Fruit fly (Drosophila melanogaster) whole organism, embryonic: ENCODE measurements around the gene CG7408.

ENCODE experiments used
- Atf6 ChIP-seq: fragments of 200-800 bp; sonication (Bioruptor generic); IDR thresholded peaks from 2 replicates; pipeline ENCODE4 v1.3.6; 2022; ENCODE audit warnings: missing biosample characterization, missing genetic modification characterization
- BEAF-32 ChIP-seq: fragments of 200-800 bp; sonication (Bioruptor generic); optimal IDR thresholded peaks from 3 replicates; lab custom pipeline; 2017; ENCODE audit warnings: missing biosample characterization, missing genetic modification characterization, mild to moderate bottlenecking, moderate library complexity, missing genetic modification reagents
- BtbVII ChIP-seq: fragments of 200-800 bp; sonication (Bioruptor generic); optimal IDR thresholded peaks from 3 replicates; lab custom pipeline; 2017; ENCODE audit warnings: missing biosample characterization, mild to moderate bottlenecking, missing genetic modification characterization
- CG1024 ChIP-seq: fragments of 200-800 bp; sonication (Bioruptor generic); IDR thresholded peaks from 2 replicates; pipeline ENCODE4 v1.3.6; 2022; ENCODE audit warnings: missing biosample characterization, missing genetic modification characterization
- CG10267 ChIP-seq: fragments of 200-800 bp; sonication (Bioruptor generic); optimal IDR thresholded peaks from 2 replicates; lab custom pipeline; 2018; ENCODE audit warnings: missing biosample characterization, mild to moderate bottlenecking, missing genetic modification characterization, moderate library complexity
- CG10543 ChIP-seq: fragments of 200-800 bp; sonication (Bioruptor generic); optimal IDR thresholded peaks from 3 replicates; lab custom pipeline; 2017; ENCODE audit warnings: missing biosample characterization, mild to moderate bottlenecking, missing genetic modification characterization, moderate library complexity
- CG12299 ChIP-seq: fragments of 200-800 bp; sonication (Bioruptor generic); optimal IDR thresholded peaks from 2 replicates; lab custom pipeline; 2018; ENCODE audit warnings: missing biosample characterization, mild to moderate bottlenecking, missing genetic modification characterization
- CG1233 ChIP-seq: fragments of 200-800 bp; sonication (Bioruptor generic); optimal IDR thresholded peaks from 4 replicates; lab custom pipeline; 2018; ENCODE audit warnings: missing biosample characterization, mild to moderate bottlenecking, missing genetic modification characterization
- CG12659 ChIP-seq: fragments of 200-800 bp; sonication (Bioruptor generic); optimal IDR thresholded peaks from 3 replicates; lab custom pipeline; 2017; ENCODE audit warnings: mild to moderate bottlenecking, missing biosample characterization, missing genetic modification reagents, missing genetic modification characterization
- CG15514 ChIP-seq: fragments of 200-800 bp; sonication (Bioruptor generic); optimal IDR thresholded peaks from 3 replicates; lab custom pipeline; 2017; ENCODE audit warnings: missing biosample characterization, missing genetic modification characterization, mild to moderate bottlenecking, moderate library complexity, missing genetic modification reagents
- CG16779 ChIP-seq: fragments of 200-800 bp; sonication (Bioruptor generic); IDR thresholded peaks from 2 replicates; pipeline ENCODE4 v1.3.6; 2022; ENCODE audit warnings: missing biosample characterization, missing genetic modification characterization
- CG34376 ChIP-seq: fragments of 200-800 bp; sonication (Bioruptor generic); optimal IDR thresholded peaks from 2 replicates; lab custom pipeline; 2018; ENCODE audit warnings: missing biosample characterization, mild to moderate bottlenecking, missing genetic modification characterization
- D19A ChIP-seq: fragments of 200-800 bp; optimal IDR thresholded peaks from 3 replicates; lab custom pipeline; 2019; ENCODE audit warnings: missing biosample characterization, mild to moderate bottlenecking, missing genetic modification characterization, moderate library complexity
- Dek ChIP-seq: fragments of 200-800 bp; sonication (Bioruptor generic); optimal IDR thresholded peaks from 3 replicates; lab custom pipeline; 2019; ENCODE audit warnings: missing biosample characterization, mild to moderate bottlenecking, missing genetic modification characterization, moderate library complexity
- GATAe ChIP-seq: fragments of 200-800 bp; sonication (Bioruptor generic); conservative IDR thresholded peaks from 2 replicates; pipeline ENCODE4 v1.3.6; 2022; ENCODE audit warnings: missing biosample characterization, missing genetic modification characterization
- Hey ChIP-seq: fragments of 200-800 bp; sonication (Bioruptor generic); optimal IDR thresholded peaks from 3 replicates; lab custom pipeline; 2018; ENCODE audit warnings: missing biosample characterization, mild to moderate bottlenecking, missing genetic modification characterization
- Hr51 ChIP-seq, 2 experiments: fragments of 200-800 bp; sonication (Bioruptor generic); optimal IDR thresholded peaks; 2 replicates in 1 of 2; 3 replicates in 1 of 2; lab custom pipeline; 2016 to 2018; ENCODE audit warnings: missing biosample characterization in 2 of 2, missing genetic modification characterization in 2 of 2, mild to moderate bottlenecking in 1 of 2, moderate library complexity in 1 of 2
- MTF-1 ChIP-seq: fragments of 200-800 bp; sonication (Bioruptor generic); optimal IDR thresholded peaks from 2 replicates; lab custom pipeline; 2018; ENCODE audit warnings: missing biosample characterization, mild to moderate bottlenecking, missing genetic modification characterization, borderline replicate concordance
- Oaz ChIP-seq: fragments of 200-800 bp; sonication (Bioruptor generic); IDR thresholded peaks from 2 replicates; pipeline ENCODE4 v1.3.6; 2022; ENCODE audit warnings: missing biosample characterization, missing genetic modification characterization
- Pdp1 ChIP-seq, 2 experiments: fragments of 200-800 bp; sonication (Bioruptor generic); optimal IDR thresholded peaks; 3 replicates each; lab custom pipeline; 2016; ENCODE audit warnings: missing biosample characterization in 2 of 2, missing genetic modification characterization in 2 of 2, mild to moderate bottlenecking in 1 of 2, moderate library complexity in 1 of 2
- Ptx1 ChIP-seq: fragments of 200-800 bp; sonication (Bioruptor generic); IDR thresholded peaks from 2 replicates; pipeline ENCODE4 v1.3.6; 2022; ENCODE audit warnings: missing biosample characterization, missing genetic modification characterization
- Sry-δ ChIP-seq: fragments of 200-800 bp; sonication (Bioruptor generic); optimal IDR thresholded peaks from 2 replicates; lab custom pipeline; 2016; ENCODE audit warnings: missing biosample characterization, missing genetic modification characterization
- Usf ChIP-seq: fragments of 200-800 bp; sonication (Bioruptor generic); optimal IDR thresholded peaks from 2 replicates; lab custom pipeline; 2017; ENCODE audit warnings: missing genotype, missing biosample characterization, missing genetic modification characterization
- al ChIP-seq: fragments of 200-800 bp; sonication (Bioruptor generic); IDR thresholded peaks from 2 replicates; pipeline ENCODE4 v1.3.6; 2022; ENCODE audit warnings: missing biosample characterization, missing genetic modification characterization
- ase ChIP-seq: fragments of 200-800 bp; sonication (Bioruptor generic); IDR thresholded peaks from 3 replicates; pipeline ENCODE4 v1.3.6; 2022; ENCODE audit warnings: missing biosample characterization, missing genetic modification characterization
- chinmo ChIP-seq: fragments of 200-800 bp; sonication (Bioruptor generic); IDR thresholded peaks from 4 replicates; pipeline ENCODE4 v1.3.6; 2022; ENCODE audit warnings: missing biosample characterization, missing genetic modification characterization; ENCODE audit not compliant: partially characterized antibody
- cwo ChIP-seq: fragments of 200-800 bp; sonication (Bioruptor generic); optimal IDR thresholded peaks from 3 replicates; lab custom pipeline; 2017; ENCODE audit warnings: missing biosample characterization, missing genetic modification characterization, mild to moderate bottlenecking, moderate library complexity, missing genetic modification reagents
- dati ChIP-seq: fragments of 200-800 bp; sonication (Bioruptor generic); IDR thresholded peaks from 2 replicates; pipeline ENCODE4 v1.3.6; 2022; ENCODE audit warnings: missing biosample characterization, missing genetic modification characterization
- disco-r ChIP-seq: fragments of 200-800 bp; sonication (Bioruptor generic); optimal IDR thresholded peaks from 2 replicates; lab custom pipeline; 2016; ENCODE audit warnings: missing biosample characterization, missing genetic modification characterization
- eve ChIP-seq, 2 experiments: fragments of >200 bp; optimal IDR thresholded peaks; 2 replicates each; lab custom pipeline; 2017; ENCODE audit warnings: missing biosample characterization in 2 of 2, missing genetic modification characterization in 2 of 2
- ewg ChIP-seq: fragments of 200-800 bp; sonication (Bioruptor generic); optimal IDR thresholded peaks from 3 replicates; lab custom pipeline; 2017; ENCODE audit warnings: mild to moderate bottlenecking, missing biosample characterization, missing genetic modification reagents, missing genetic modification characterization
- exex ChIP-seq: fragments of 200-800 bp; sonication (Bioruptor generic); optimal IDR thresholded peaks from 4 replicates; lab custom pipeline; 2018; ENCODE audit warnings: missing biosample characterization, mild to moderate bottlenecking, missing genetic modification characterization, moderate library complexity
- gro ChIP-seq: fragments of 200-800 bp; sonication (Bioruptor generic); optimal IDR thresholded peaks from 2 replicates; lab custom pipeline; 2016; ENCODE audit warnings: missing biosample characterization, missing genetic modification characterization
- mirr ChIP-seq: fragments of 200-800 bp; sonication (Bioruptor generic); optimal IDR thresholded peaks from 3 replicates; lab custom pipeline; 2018; ENCODE audit warnings: missing biosample characterization, mild to moderate bottlenecking, missing genetic modification characterization
- nerfin-1 ChIP-seq: fragments of 200-800 bp; sonication (Bioruptor generic); optimal IDR thresholded peaks from 3 replicates; lab custom pipeline; 2019; ENCODE audit warnings: missing biosample characterization, mild to moderate bottlenecking, missing genetic modification characterization, moderate library complexity
- pan ChIP-seq, 4 experiments: fragments of >200 bp in 3 of 4; fragments of 200-800 bp in 1 of 4; sonication (Bioruptor generic) in 1 of 4; optimal IDR thresholded peaks in 3 of 4; IDR thresholded peaks in 1 of 4; 2 replicates each; pipeline versions ENCODE4 v1.3.6 to Lab custom; 2017 to 2022; ENCODE audit warnings: missing biosample characterization in 2 of 4, missing genetic modification characterization in 2 of 4, mixed read lengths in 1 of 4
- phol ChIP-seq: fragments of 200-800 bp; sonication (Bioruptor generic); optimal IDR thresholded peaks from 3 replicates; lab custom pipeline; 2018; ENCODE audit warnings: missing biosample characterization, mild to moderate bottlenecking, missing genetic modification characterization, moderate library complexity
- pita ChIP-seq: fragments of 200-800 bp; sonication (Bioruptor generic); optimal IDR thresholded peaks from 2 replicates; lab custom pipeline; 2017; ENCODE audit warnings: missing biosample characterization, mild to moderate bottlenecking, missing genetic modification characterization
- sd ChIP-seq: fragments of 200-800 bp; sonication (Bioruptor generic); optimal IDR thresholded peaks from 3 replicates; lab custom pipeline; 2018; ENCODE audit warnings: missing biosample characterization, mild to moderate bottlenecking, missing genetic modification characterization, moderate library complexity
- sens ChIP-seq: fragments of 200-800 bp; sonication (Bioruptor generic); peaks from one replicate; lab custom pipeline; 2016; ENCODE audit warnings: missing biosample characterization, missing genetic modification characterization
- sqz ChIP-seq: fragments of 200-800 bp; sonication (Bioruptor generic); optimal IDR thresholded peaks from 3 replicates; lab custom pipeline; 2018; ENCODE audit warnings: missing biosample characterization, mild to moderate bottlenecking, missing genetic modification characterization
- tio ChIP-seq: fragments of 200-800 bp; sonication (Bioruptor generic); optimal IDR thresholded peaks from 2 replicates; lab custom pipeline; 2017; ENCODE audit warnings: missing biosample characterization, missing genetic modification characterization, inconsistent platforms
- vnd ChIP-seq: fragments of 200-800 bp; sonication (Bioruptor generic); IDR thresholded peaks from 3 replicates; pipeline ENCODE4 v1.3.6; 2022; ENCODE audit warnings: missing biosample characterization, missing genetic modification characterization; ENCODE audit not compliant: partially characterized antibody
- wdn ChIP-seq: fragments of 200-800 bp; sonication (Bioruptor generic); IDR thresholded peaks from 2 replicates; pipeline ENCODE4 v1.3.6; 2022; ENCODE audit warnings: missing biosample characterization, missing genetic modification characterization
- wek ChIP-seq: fragments of 200-800 bp; sonication (Bioruptor generic); optimal IDR thresholded peaks from 3 replicates; lab custom pipeline; 2018; ENCODE audit warnings: missing biosample characterization, mild to moderate bottlenecking, missing genetic modification characterization, moderate library complexity
- zfh1 ChIP-seq: fragments of 200-800 bp; sonication (Bioruptor generic); IDR thresholded peaks from 3 replicates; pipeline ENCODE4 v1.3.6; 2022; ENCODE audit warnings: missing biosample characterization, missing genetic modification characterization

Gene CG7408

dm6 chr3L:17912448-17912847, 33.6 kb downstream of the CG7408 start, which contains the start of gene CG5290 (continued):
- TF ChIP-seq CG10267 (tag; lab: Kevin White, UChicago) (peak; percentile 95), Hey (tag; lab: Kevin White, UChicago) (no peak), D19A (tag; lab: Kevin White, UChicago) (no peak), BtbVII (GFP tag; lab: Kevin White, UChicago) (no peak), Dek (no peak), Sry-δ (GFP tag; lab: Kevin White, UChicago) (peak; percentile 91), phol (tag; lab: Kevin White, UChicago) (peak; percentile 33), Oaz (GFP tag; lab: Robert Waterston, UW) (no peak), ase (no peak), ewg (GFP tag; lab: Kevin White, UChicago) (no peak), sqz (GFP tag; lab: Kevin White, UChicago) (no peak), CG1024 (GFP tag; lab: Robert Waterston, UW) (no peak), CG16779 (GFP tag; lab: Robert Waterston, UW) (no peak), CG12659 (peak; percentile 46), Hr51 (GFP tag; optimal IDR thresholded peaks at IDR 0.05; lab: Kevin White, UChicago) (peak in 1 of 2 experiments; percentile 0), eve (GFP tag; optimal IDR thresholded peaks at IDR 0.05; lab: Kevin White, UChicago) (peak in 1 of 2 experiments; percentile 33), dati (GFP tag; lab: Robert Waterston, UW) (no peak)

dm6 chr3L:17912972-17913763, 34.3 kb downstream of the CG7408 start:
- TF ChIP-seq CG15514 (GFP tag; lab: Kevin White, UChicago) (peak; percentile 14), mirr (GFP tag; lab: Kevin White, UChicago) (peak; percentile 77), Ptx1 (GFP tag; lab: Robert Waterston, UW) (0 out of 2 replicates have a peak, but pooled peaks have one; percentile 8), MTF-1 (GFP tag; lab: Kevin White, UChicago) (no peak), cwo (peak; percentile 38), pita (GFP tag; lab: Kevin White, UChicago) (no peak), nerfin-1 (no peak), exex (tag; lab: Kevin White, UChicago) (peak; percentile 89), CG10543 (peak; percentile 55), sd (tag; lab: Kevin White, UChicago) (peak; percentile 75), BEAF-32 (no peak), pan (optimal IDR thresholded peaks at IDR 0.05; lab: Kevin White, UChicago) (no peak), pan (GFP tag; optimal IDR thresholded peaks at IDR 0.05 in 1 of 2, IDR thresholded peaks at IDR 0.05 in 1 of 2) (peak in 1 of 2 experiments; percentile 6), Pdp1 (GFP tag; optimal IDR thresholded peaks at IDR 0.05; lab: Kevin White, UChicago) (peak in 1 of 2 experiments; percentile 18), Usf (no peak), disco-r (GFP tag; lab: Kevin White, UChicago) (no peak), CG10267 (tag; lab: Kevin White, UChicago) (no peak), sens (GFP tag; lab: Kevin White, UChicago) (peak; percentile 6), Atf6 (GFP tag; lab: Robert Waterston, UW) (0 out of 2 replicates have a peak, but pooled peaks have one; percentile 12), al (GFP tag; lab: Robert Waterston, UW) (no peak), GATAe (GFP tag; lab: Robert Waterston, UW) (peak; percentile 55), CG34376 (GFP tag; lab: Kevin White, UChicago) (peak; percentile 82), CG1233 (GFP tag; lab: Kevin White, UChicago) (no peak), vnd (GFP tag; lab: Robert Waterston, UW) (no peak), gro (GFP tag; lab: Kevin White, UChicago) (peak; percentile 41), wdn (GFP tag; lab: Robert Waterston, UW) (0 out of 2 replicates have a peak, but pooled peaks have one; percentile 22), zfh1 (GFP tag; lab: Robert Waterston, UW) (0 out of 3 replicates have a peak, but pooled peaks have one; percentile 16), tio (no peak), CG12299 (tag; lab: Kevin White, UChicago) (no peak), chinmo (GFP tag; lab: Robert Waterston, UW) (peak; percentile 89; the same call in 2 of the 4 replicates), wek (GFP tag; lab: Kevin White, UChicago) (no peak)
